Fruit fly (Drosophila melanogaster): Measurements from ENCODE around the gene Pisd.

The Pisd gene

DNA sequence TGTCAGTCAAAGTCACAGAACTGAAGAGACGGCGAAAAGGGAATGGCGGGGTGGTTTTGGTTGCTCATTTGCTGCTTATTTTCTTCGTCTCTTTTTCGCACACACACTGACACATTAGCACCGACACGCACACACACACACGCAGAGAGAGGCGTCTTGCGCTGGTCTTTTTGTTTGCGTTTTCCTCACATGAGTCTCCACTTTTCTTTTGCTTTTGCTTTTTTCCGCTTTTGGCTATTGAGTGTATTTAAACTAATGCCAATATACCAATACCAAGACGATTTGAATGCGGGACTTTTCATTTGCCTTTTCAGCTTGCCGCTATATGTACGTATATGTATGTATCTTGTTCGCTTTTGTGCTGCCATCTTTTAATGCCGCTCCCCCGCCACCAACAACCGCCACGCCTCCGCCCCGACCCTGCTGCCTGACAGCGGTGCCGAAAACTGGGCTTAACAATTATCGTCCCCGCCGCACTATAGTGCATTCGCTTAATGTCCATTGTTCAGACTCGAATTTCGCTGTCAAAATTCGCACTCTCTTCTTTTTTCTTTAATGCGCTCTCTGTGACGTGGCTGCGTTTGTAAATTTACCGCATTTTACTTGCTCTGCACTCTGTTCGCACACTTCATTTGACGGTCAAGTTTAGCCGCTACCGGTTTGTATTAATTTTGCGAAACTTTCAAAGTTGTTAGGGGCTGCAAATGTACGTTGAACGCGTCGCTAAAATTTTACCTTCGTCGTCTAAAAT is 3.2 kb upstream of the Pisd start, which contains the start of gene CG5986:
Gene CG5986, plus strand, starts transcription at position 565 of the 751 bp plus-strand sequence.
- TF ChIP-seq pad (GFP tag; optimal IDR thresholded peaks at IDR 0.05) (peak; percentile 82), cic (GFP tag; optimal IDR thresholded peaks at IDR 0.05) (peak; percentile 82), kay (GFP tag; ENCODE audit: borderline replicate concordance) (peak; percentile 71), toe (GFP tag; optimal IDR thresholded peaks at IDR 0.05) (no peak), CG33017 (tag; optimal IDR thresholded peaks at IDR 0.05) (peak; percentile 61), Mnt (GFP tag; optimal IDR thresholded peaks at IDR 0.05) (peak; percentile 61), CG12768 (GFP tag; optimal IDR thresholded peaks at IDR 0.05) (peak; percentile 77), CG11617 (GFP tag; optimal IDR thresholded peaks at IDR 0.05) (peak; percentile 45), CG14711 (tag; optimal IDR thresholded peaks at IDR 0.05) (no peak)

DNA sequence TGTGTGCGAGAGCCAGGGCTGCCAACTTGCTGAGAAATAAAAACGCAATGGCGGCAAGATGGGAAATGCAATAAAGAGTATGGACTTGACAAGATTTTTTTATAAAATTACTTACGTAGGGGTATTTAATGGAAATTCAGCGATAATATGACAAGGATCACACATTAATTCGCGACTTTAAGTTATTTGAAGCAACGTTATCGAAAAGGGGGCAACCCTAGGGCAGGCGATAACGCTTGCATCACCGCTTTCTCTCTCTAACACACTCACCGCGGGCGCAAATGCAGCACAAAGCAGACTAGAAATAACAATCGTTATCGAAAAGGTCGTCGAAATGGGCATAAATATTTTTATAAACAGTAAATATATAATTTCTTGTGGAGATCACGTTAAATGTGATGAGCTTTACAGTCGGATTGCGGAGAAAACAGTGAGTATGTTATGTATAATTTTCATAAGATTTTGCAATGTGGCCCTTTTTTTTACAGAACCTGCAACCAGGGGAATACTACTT is 2.5 kb upstream of the Pisd start, which contains the start of gene Rox8:
Gene Rox8, minus strand, starts transcription at position 268 of the 514 bp plus-strand sequence.
- TF ChIP-seq CG5204 (GFP tag; optimal IDR thresholded peaks at IDR 0.05) (no peak), kay (GFP tag; ENCODE audit: borderline replicate concordance) (no peak), Mnt (GFP tag; optimal IDR thresholded peaks at IDR 0.05) (peak; percentile 80), Clk (GFP tag; optimal IDR thresholded peaks at IDR 0.05) (no peak), Hr96 (GFP tag; optimal IDR thresholded peaks at IDR 0.05) (no peak), ovo (GFP tag; optimal IDR thresholded peaks at IDR 0.05) (no peak), Crg-1 (GFP tag; optimal IDR thresholded peaks at IDR 0.05) (no peak), CG12768 (GFP tag; optimal IDR thresholded peaks at IDR 0.05) (peak; percentile 6), CG1620 (GFP tag; optimal IDR thresholded peaks at IDR 0.05) (peak; percentile 21), CG33017 (tag; optimal IDR thresholded peaks at IDR 0.05) (peak; percentile 39), bab1 (GFP tag; optimal IDR thresholded peaks at IDR 0.05) (peak; percentile 44), pad (GFP tag; optimal IDR thresholded peaks at IDR 0.05) (no peak), CG7101 (tag; optimal IDR thresholded peaks at IDR 0.05) (peak; percentile 60), CG14711 (tag; optimal IDR thresholded peaks at IDR 0.05) (peak; percentile 100), cic (GFP tag; optimal IDR thresholded peaks at IDR 0.05) (peak; percentile 34), toe (GFP tag; optimal IDR thresholded peaks at IDR 0.05) (no peak), tj (GFP tag; optimal IDR thresholded peaks at IDR 0.05) (peak; percentile 93), CG11617 (GFP tag; optimal IDR thresholded peaks at IDR 0.05) (peak; percentile 44), CG7045 (GFP tag; optimal IDR thresholded peaks at IDR 0.05) (peak; percentile 59), cnc (optimal IDR thresholded peaks at IDR 0.05) (no peak)

DNA sequence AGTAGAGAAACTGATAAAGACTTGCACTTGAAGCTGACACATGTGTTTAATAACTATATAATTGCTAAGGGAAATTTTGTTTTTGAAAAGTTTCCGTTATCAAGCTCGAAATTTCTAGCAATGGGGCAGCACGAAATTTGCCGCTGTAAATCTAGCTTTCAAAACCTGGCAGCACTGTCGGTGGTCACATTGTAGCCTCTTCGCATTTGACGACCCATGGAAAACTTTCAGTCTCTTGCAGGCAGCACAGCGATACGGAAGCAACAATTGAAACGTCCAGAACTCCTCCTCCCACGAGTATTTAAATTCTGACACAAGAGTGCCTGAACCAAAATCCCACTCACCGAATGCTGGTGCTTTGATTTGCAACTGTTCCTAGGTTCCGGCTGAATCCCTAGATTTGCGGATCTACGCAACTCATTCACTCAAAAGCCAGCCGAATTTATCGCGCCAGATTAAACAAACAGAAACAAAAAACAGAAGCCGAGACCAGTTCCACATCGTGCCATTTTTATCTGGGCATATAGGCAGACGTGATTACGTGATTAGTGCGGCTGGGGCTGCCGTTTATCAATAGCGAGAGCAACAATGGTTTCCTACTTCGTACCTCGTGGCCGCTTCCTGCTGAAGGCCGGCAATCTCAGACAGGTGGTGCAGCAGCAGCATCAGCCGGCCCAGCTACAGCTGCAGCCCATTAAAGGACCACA is 1.0 kb downstream of the Pisd start:
- TF ChIP-seq cic (GFP tag; optimal IDR thresholded peaks at IDR 0.05) (peak; percentile 48), Crg-1 (GFP tag; optimal IDR thresholded peaks at IDR 0.05) (no peak), CG11617 (GFP tag; optimal IDR thresholded peaks at IDR 0.05) (no peak), CG14711 (tag; optimal IDR thresholded peaks at IDR 0.05) (no peak), ovo (GFP tag; optimal IDR thresholded peaks at IDR 0.05) (no peak), CG7101 (tag; optimal IDR thresholded peaks at IDR 0.05) (no peak), CG33017 (tag; optimal IDR thresholded peaks at IDR 0.05) (peak; percentile 23), CG5204 (GFP tag; optimal IDR thresholded peaks at IDR 0.05) (no peak), pad (GFP tag; optimal IDR thresholded peaks at IDR 0.05) (no peak), CG7045 (GFP tag; optimal IDR thresholded peaks at IDR 0.05) (no peak), kay (GFP tag; ENCODE audit: borderline replicate concordance) (no peak), toe (GFP tag; optimal IDR thresholded peaks at IDR 0.05) (no peak), Mnt (GFP tag; optimal IDR thresholded peaks at IDR 0.05) (peak; percentile 80), Clk (GFP tag; optimal IDR thresholded peaks at IDR 0.05) (no peak), CG12768 (GFP tag; optimal IDR thresholded peaks at IDR 0.05) (peak; percentile 20), bab1 (GFP tag; optimal IDR thresholded peaks at IDR 0.05) (peak; percentile 71), cnc (optimal IDR thresholded peaks at IDR 0.05) (no peak), Hr96 (GFP tag; optimal IDR thresholded peaks at IDR 0.05) (peak; percentile 13), CG1620 (GFP tag; optimal IDR thresholded peaks at IDR 0.05) (no peak), tj (GFP tag; optimal IDR thresholded peaks at IDR 0.05) (peak; percentile 19)

DNA sequence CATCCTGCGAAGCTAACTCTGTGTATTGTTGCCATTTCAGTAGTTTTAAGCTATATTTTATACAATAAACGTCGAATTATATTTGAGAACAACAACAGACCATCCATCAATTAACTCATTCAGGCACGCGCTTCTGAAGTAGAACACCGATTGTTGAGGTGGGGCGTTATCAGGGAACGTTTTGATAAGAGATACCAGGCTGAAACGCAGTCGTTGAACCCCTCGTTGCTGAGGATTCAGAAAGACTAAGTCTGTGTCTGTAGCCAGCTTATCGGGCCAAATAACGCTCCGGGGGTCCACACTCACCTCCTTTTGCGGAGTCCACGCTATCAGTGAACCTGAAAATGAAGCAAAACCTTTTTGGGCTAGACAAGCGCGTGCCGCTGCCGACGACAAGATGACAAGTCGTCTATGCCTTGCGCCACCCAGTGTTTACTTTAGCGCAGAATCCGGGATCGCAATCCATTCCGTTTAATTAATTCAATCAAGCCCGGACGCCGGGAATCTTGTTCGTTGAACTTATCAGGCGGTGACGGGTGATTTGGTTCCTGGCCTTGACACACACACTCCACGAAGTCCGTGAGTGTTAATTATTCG is 3.0 kb downstream of the Pisd start:
- TF ChIP-seq Mnt (GFP tag; optimal IDR thresholded peaks at IDR 0.05) = peak; percentile 8
- TF ChIP-seq cic (GFP tag; optimal IDR thresholded peaks at IDR 0.05) = peak; percentile 25
- no peak for TF ChIP-seq pad (GFP tag; optimal IDR thresholded peaks at IDR 0.05)
- no peak for TF ChIP-seq CG7045 (GFP tag; optimal IDR thresholded peaks at IDR 0.05)

DNA sequence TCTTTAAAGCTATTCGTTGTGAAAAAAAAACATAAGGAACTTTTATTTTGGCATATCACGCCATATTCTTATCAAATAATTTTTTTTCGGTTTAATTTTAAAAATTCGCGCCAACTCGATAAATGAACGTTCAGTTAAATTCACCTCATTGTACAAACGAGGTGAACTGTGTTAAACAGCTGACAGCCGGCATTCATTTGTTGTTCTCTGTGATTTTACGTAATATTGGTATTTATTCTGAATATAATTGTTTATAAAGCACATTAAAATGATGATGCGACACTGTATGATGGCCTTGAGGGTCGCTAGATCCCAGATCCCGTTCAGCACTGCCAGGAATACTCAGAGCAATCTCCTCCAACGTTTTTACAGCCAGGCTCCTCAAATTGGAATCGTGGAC is 3.6 kb downstream of the Pisd start, which contains the start of gene CG6000:
Gene CG6000, plus strand, starts transcription at position 165 of the 400 bp plus-strand sequence.
- TF ChIP-seq CG5204 (GFP tag; optimal IDR thresholded peaks at IDR 0.05) (no peak), toe (GFP tag; optimal IDR thresholded peaks at IDR 0.05) (no peak), ovo (GFP tag; optimal IDR thresholded peaks at IDR 0.05) (no peak), cic (GFP tag; optimal IDR thresholded peaks at IDR 0.05) (no peak), Crg-1 (GFP tag; optimal IDR thresholded peaks at IDR 0.05) (no peak), CG12768 (GFP tag; optimal IDR thresholded peaks at IDR 0.05) (no peak), bab1 (GFP tag; optimal IDR thresholded peaks at IDR 0.05) (no peak), Mnt (GFP tag; optimal IDR thresholded peaks at IDR 0.05) (no peak), CG14711 (tag; optimal IDR thresholded peaks at IDR 0.05) (no peak), CG7101 (tag; optimal IDR thresholded peaks at IDR 0.05) (no peak), CG11617 (GFP tag; optimal IDR thresholded peaks at IDR 0.05) (no peak), CG7045 (GFP tag; optimal IDR thresholded peaks at IDR 0.05) (no peak), Clk (GFP tag; optimal IDR thresholded peaks at IDR 0.05) (no peak), tj (GFP tag; optimal IDR thresholded peaks at IDR 0.05) (no peak), pad (GFP tag; optimal IDR thresholded peaks at IDR 0.05) (no peak), CG33017 (tag; optimal IDR thresholded peaks at IDR 0.05) (no peak), CG1620 (GFP tag; optimal IDR thresholded peaks at IDR 0.05) (no peak), cnc (optimal IDR thresholded peaks at IDR 0.05) (no peak), Hr96 (GFP tag; optimal IDR thresholded peaks at IDR 0.05) (no peak)

All from whole organism, adult.